Worm (Caenorhabditis elegans): Measurements from ENCODE around the gene nhr-108.

- no peak for TF ChIP-seq him-1 (tag; optimal IDR thresholded peaks at IDR 0.05)
- TF ChIP-seq dao-5 (tag; optimal IDR thresholded peaks at IDR 0.05): no peak
- no peak for TF ChIP-seq W03F9.2 (tag; optimal IDR thresholded peaks at IDR 0.05)
Observed at ce11 chrV:15891761-15892160, 32.5 kb downstream of the nhr-108 start, which contains the start of gene T06C12.12.

Measured in whole organism, L4/young adult.